Fruit fly (Drosophila melanogaster): ENCODE data around the gene CG17271.

DNA sequence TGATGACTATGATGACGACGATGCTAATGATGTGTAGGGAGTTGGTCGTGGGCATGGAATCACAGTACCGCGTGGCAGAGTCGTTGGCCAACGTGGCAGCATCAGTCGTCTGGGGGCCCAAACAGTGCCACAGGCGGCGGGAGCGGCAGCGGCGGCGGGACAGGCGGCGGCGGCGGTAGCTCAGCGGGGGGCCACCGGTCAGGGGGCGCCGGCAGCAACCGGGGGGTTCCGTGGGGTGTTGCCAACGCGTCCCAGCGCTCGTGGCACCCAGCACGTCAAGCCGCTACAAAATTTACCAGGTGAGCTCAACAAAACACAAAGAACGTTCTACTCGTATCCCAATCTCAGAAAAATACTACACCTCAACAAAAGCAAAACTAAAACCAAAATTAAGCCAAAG lies 19.4 kb downstream of the CG17271 start:
- TF ChIP-seq CG8478 (optimal IDR thresholded peaks at IDR 0.05), result no peak
- TF ChIP-seq CTCF (optimal IDR thresholded peaks at IDR 0.05), result no peak
